Worm (Caenorhabditis elegans): ENCODE results near the gene swsn-1.

- TF ChIP-seq lin-11 (tag; optimal IDR thresholded peaks at IDR 0.05) (no peak), nhr-237 (tag; optimal IDR thresholded peaks at IDR 0.05) (no peak), ceh-82 (tag; optimal IDR thresholded peaks at IDR 0.05) (no peak)
Observed at ce11 chrV:20192102-20192880, 57.0 kb downstream of the swsn-1 start, which contains the start of the genes fbxa-115 and Y113G7B.27.

All from whole organism, L2 larva.